Worm (Caenorhabditis elegans): ENCODE data around the gene mstr-2.

DNA sequence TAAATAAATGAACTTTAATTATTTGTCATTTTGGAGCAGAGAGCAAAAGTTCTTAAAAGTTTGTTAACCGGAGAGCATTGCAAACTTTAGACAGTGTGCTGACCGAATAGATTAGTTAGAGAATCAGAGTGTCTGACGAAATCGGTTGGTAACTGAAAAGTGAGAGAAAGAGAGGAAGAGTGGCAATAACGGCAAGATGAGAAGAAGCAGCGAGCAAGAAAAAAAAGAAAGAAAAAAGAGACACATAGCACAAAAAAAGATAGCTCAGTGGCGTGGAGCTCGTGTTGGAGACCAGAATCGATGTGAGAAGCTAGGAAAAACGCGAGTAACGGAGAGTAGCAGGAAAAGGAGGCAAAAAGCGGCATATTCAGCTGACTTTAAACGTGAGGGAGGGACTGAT is 35.4 kb downstream of the mstr-2 start:
- no peak for TF ChIP-seq elt-3 (tag; optimal IDR thresholded peaks at IDR 0.05)
- TF ChIP-seq nhr-12 (tag; optimal IDR thresholded peaks at IDR 0.05): no peak
- peak; percentile 49 for TF ChIP-seq ztf-4 (tag; optimal IDR thresholded peaks at IDR 0.05)
- no peak for TF ChIP-seq ama-1 (optimal IDR thresholded peaks at IDR 0.05)

All from whole organism, L2 larva.